Fruit fly (Drosophila melanogaster) whole organism, embryonic: ENCODE results near the gene rut.

Experiments used
- CG10565 ChIP-seq: fragments of 200-800 bp; sonication (Bioruptor generic); optimal IDR thresholded peaks from 3 replicates; lab custom pipeline; 2016; ENCODE audit warnings: missing biosample characterization, mild to moderate bottlenecking, missing genetic modification characterization
- CG12299 ChIP-seq: fragments of 200-800 bp; sonication (Bioruptor generic); optimal IDR thresholded peaks from 2 replicates; lab custom pipeline; 2018; ENCODE audit warnings: missing biosample characterization, mild to moderate bottlenecking, missing genetic modification characterization
- CG12744 ChIP-seq: fragments of 200-800 bp; sonication (Bioruptor generic); optimal IDR thresholded peaks from 2 replicates; lab custom pipeline; 2016; ENCODE audit warnings: missing biosample characterization, missing genetic modification characterization
- CG13424 ChIP-seq: fragments of 200-800 bp; sonication (Bioruptor generic); optimal IDR thresholded peaks from 2 replicates; lab custom pipeline; 2019; ENCODE audit warnings: missing biosample characterization, mild to moderate bottlenecking, missing genetic modification characterization, moderate library complexity
- CG15269 ChIP-seq: fragments of 200-800 bp; sonication (Bioruptor generic); optimal IDR thresholded peaks from 2 replicates; lab custom pipeline; 2018; ENCODE audit warnings: missing biosample characterization, mild to moderate bottlenecking, missing genetic modification characterization, moderate library complexity
- CG16815 ChIP-seq: fragments of 200-800 bp; sonication (Bioruptor generic); optimal IDR thresholded peaks from 3 replicates; lab custom pipeline; 2017; ENCODE audit warnings: missing biosample characterization, mild to moderate bottlenecking, missing genetic modification characterization
- CG17359 ChIP-seq: fragments of 200-800 bp; sonication (Bioruptor generic); optimal IDR thresholded peaks from 3 replicates; lab custom pipeline; 2018; ENCODE audit warnings: missing biosample characterization, mild to moderate bottlenecking, missing genetic modification characterization, moderate library complexity
- CG18262 ChIP-seq: fragments of 200-800 bp; optimal IDR thresholded peaks from 3 replicates; lab custom pipeline; 2019; ENCODE audit warnings: missing biosample characterization, mild to moderate bottlenecking, missing genetic modification characterization, moderate library complexity
- CG31224 ChIP-seq: fragments of 200-800 bp; sonication (Bioruptor generic); IDR thresholded peaks from 2 replicates; pipeline ENCODE4 v1.3.6; 2022; ENCODE audit warnings: missing biosample characterization, missing genetic modification characterization
- CG34422 ChIP-seq: fragments of 200-800 bp; sonication (Bioruptor generic); IDR thresholded peaks from 3 replicates; pipeline ENCODE4 v1.3.6; 2022; ENCODE audit warnings: missing biosample characterization, missing genetic modification characterization
- CG4360 ChIP-seq: fragments of 200-800 bp; sonication (Bioruptor generic); IDR thresholded peaks from 2 replicates; pipeline ENCODE4 v1.3.6; 2022; ENCODE audit warnings: missing biosample characterization, missing genetic modification characterization
- CG6689 ChIP-seq: fragments of 200-800 bp; sonication (Bioruptor generic); IDR thresholded peaks from 2 replicates; pipeline ENCODE4 v1.3.6; 2022; ENCODE audit warnings: missing biosample characterization, missing genetic modification characterization
- CG7372 ChIP-seq: fragments of 200-800 bp; sonication (Bioruptor generic); IDR thresholded peaks from 2 replicates; pipeline ENCODE4 v1.3.6; 2022; ENCODE audit warnings: missing biosample characterization, missing genetic modification characterization
- CG7556 ChIP-seq: fragments of 200-800 bp; sonication (Bioruptor generic); optimal IDR thresholded peaks from 2 replicates; lab custom pipeline; 2017; ENCODE audit warnings: missing biosample characterization, mild to moderate bottlenecking, missing genetic modification characterization
- CG8089 ChIP-seq: fragments of 200-800 bp; sonication (Bioruptor generic); optimal IDR thresholded peaks from 3 replicates; lab custom pipeline; 2016; ENCODE audit warnings: missing biosample characterization, missing genetic modification characterization
- CG8924 ChIP-seq: fragments of 200-800 bp; optimal IDR thresholded peaks from 3 replicates; lab custom pipeline; 2019; ENCODE audit warnings: missing biosample characterization, mild to moderate bottlenecking, missing genetic modification characterization, moderate library complexity
- Dbx ChIP-seq: fragments of 200-800 bp; sonication (Bioruptor generic); IDR thresholded peaks from 3 replicates; pipeline ENCODE4 v1.3.6; 2022; ENCODE audit warnings: missing biosample characterization, missing genetic modification characterization
- Doc2 ChIP-seq: fragments of 200-800 bp; sonication (Bioruptor generic); IDR thresholded peaks from 2 replicates; pipeline ENCODE4 v1.3.6; 2022; ENCODE audit warnings: missing biosample characterization, missing genetic modification characterization
- Drgx ChIP-seq: fragments of 200-800 bp; sonication (Bioruptor generic); IDR thresholded peaks from 2 replicates; pipeline ENCODE4 v1.3.6; 2022; ENCODE audit warnings: missing biosample characterization, missing genetic modification characterization
- Eip74EF ChIP-seq, 2 experiments: fragments of 200-800 bp in 1 of 2; fragments of >200 bp in 1 of 2; sonication (Bioruptor generic) in 1 of 2; optimal IDR thresholded peaks; 2 replicates each; lab custom pipeline; 2017 to 2019; ENCODE audit warnings: missing biosample characterization in 2 of 2, missing genetic modification characterization in 2 of 2, mild to moderate bottlenecking in 1 of 2, moderate library complexity in 1 of 2
- Fer3 ChIP-seq: fragments of 200-800 bp; sonication (Bioruptor generic); optimal IDR thresholded peaks from 2 replicates; lab custom pipeline; 2018; ENCODE audit warnings: missing biosample characterization, mild to moderate bottlenecking, missing genetic modification characterization, moderate library complexity
- Mad ChIP-seq: fragments of 200-800 bp; sonication (Bioruptor generic); optimal IDR thresholded peaks from 2 replicates; lab custom pipeline; 2016; ENCODE audit warnings: missing biosample characterization, missing genetic modification characterization
- NC2α ChIP-seq: fragments of 200-800 bp; sonication (Bioruptor generic); optimal IDR thresholded peaks from 2 replicates; lab custom pipeline; 2016; ENCODE audit warnings: missing biosample characterization, missing genetic modification characterization
- Nf-YA ChIP-seq: fragments of 200-800 bp; sonication (Bioruptor generic); IDR thresholded peaks from 2 replicates; pipeline ENCODE4 v1.3.6; 2022; ENCODE audit warnings: missing biosample characterization, missing genetic modification characterization
- Nf-YC ChIP-seq: fragments of 200-800 bp; optimal IDR thresholded peaks from 3 replicates; lab custom pipeline; 2019; ENCODE audit warnings: missing biosample characterization, mild to moderate bottlenecking, missing genetic modification characterization, moderate library complexity
- Six4 ChIP-seq: fragments of 200-800 bp; sonication (Bioruptor generic); optimal IDR thresholded peaks from 2 replicates; lab custom pipeline; 2016; ENCODE audit warnings: missing biosample characterization, missing genetic modification characterization
- Spps ChIP-seq: fragments of 200-800 bp; sonication (Bioruptor generic); optimal IDR thresholded peaks from 2 replicates; lab custom pipeline; 2018; ENCODE audit warnings: missing biosample characterization, mild to moderate bottlenecking, missing genetic modification characterization
- Trl ChIP-seq, 3 experiments: fragments of >200 bp in 2 of 3; fragments of 200-800 bp in 1 of 3; sonication (Bioruptor generic) in 1 of 3; optimal IDR thresholded peaks; 2 replicates in 1 of 3; 3 replicates in 2 of 3; lab custom pipeline; 2016 to 2017; ENCODE audit warnings: missing biosample characterization in 1 of 3, missing genetic modification characterization in 1 of 3
- Usf ChIP-seq: fragments of 200-800 bp; sonication (Bioruptor generic); optimal IDR thresholded peaks from 2 replicates; lab custom pipeline; 2017; ENCODE audit warnings: missing genotype, missing biosample characterization, missing genetic modification characterization
- ato ChIP-seq: fragments of 200-800 bp; sonication (Bioruptor generic); IDR thresholded peaks from 2 replicates; pipeline ENCODE4 v1.3.6; 2022; ENCODE audit warnings: missing biosample characterization, missing genetic modification characterization; ENCODE audit not compliant: partially characterized antibody
- cas ChIP-seq: fragments of 200-800 bp; sonication (Bioruptor generic); IDR thresholded peaks from 2 replicates; pipeline ENCODE4 v1.3.6; 2022; ENCODE audit warnings: missing biosample characterization, missing genetic modification characterization
- cato ChIP-seq: fragments of 200-800 bp; sonication (Bioruptor generic); optimal IDR thresholded peaks from 2 replicates; lab custom pipeline; 2016; ENCODE audit warnings: missing biosample characterization, missing genetic modification characterization, borderline replicate concordance
- crc ChIP-seq: fragments of 200-800 bp; sonication (Bioruptor generic); optimal IDR thresholded peaks from 2 replicates; lab custom pipeline; 2016; ENCODE audit warnings: missing biosample characterization, missing genetic modification characterization
- cwo ChIP-seq: fragments of 200-800 bp; sonication (Bioruptor generic); optimal IDR thresholded peaks from 3 replicates; lab custom pipeline; 2017; ENCODE audit warnings: missing biosample characterization, missing genetic modification characterization, mild to moderate bottlenecking, moderate library complexity, missing genetic modification reagents
- dati ChIP-seq: fragments of 200-800 bp; sonication (Bioruptor generic); IDR thresholded peaks from 2 replicates; pipeline ENCODE4 v1.3.6; 2022; ENCODE audit warnings: missing biosample characterization, missing genetic modification characterization
- dm ChIP-seq: fragments of 200-800 bp; sonication (Bioruptor generic); optimal IDR thresholded peaks from 3 replicates; lab custom pipeline; 2016; ENCODE audit warnings: missing biosample characterization, missing genetic modification characterization
- dpn ChIP-seq, 2 experiments: fragments of 200-800 bp; sonication (Bioruptor generic); optimal IDR thresholded peaks; 3 replicates each; lab custom pipeline; 2016; ENCODE audit warnings: missing biosample characterization in 2 of 2, missing genetic modification characterization in 2 of 2
- ems ChIP-seq: fragments of 200-800 bp; sonication (Bioruptor generic); optimal IDR thresholded peaks from 3 replicates; lab custom pipeline; 2016; ENCODE audit warnings: missing biosample characterization, missing genetic modification characterization
- ewg ChIP-seq: fragments of 200-800 bp; sonication (Bioruptor generic); optimal IDR thresholded peaks from 3 replicates; lab custom pipeline; 2017; ENCODE audit warnings: mild to moderate bottlenecking, missing biosample characterization, missing genetic modification reagents, missing genetic modification characterization
- gce ChIP-seq: fragments of 200-800 bp; sonication (Bioruptor generic); IDR thresholded peaks from 3 replicates; pipeline ENCODE4 v1.3.6; 2022; ENCODE audit warnings: missing biosample characterization, missing genetic modification characterization
- inv ChIP-seq: fragments of 200-800 bp; sonication (Bioruptor generic); IDR thresholded peaks from 2 replicates; pipeline ENCODE4 v1.3.6; 2022; ENCODE audit warnings: missing biosample characterization, missing genetic modification characterization; ENCODE audit not compliant: partially characterized antibody
- peb ChIP-seq: fragments of 200-800 bp; sonication (Bioruptor generic); IDR thresholded peaks from 2 replicates; pipeline ENCODE4 v1.3.6; 2022; ENCODE audit warnings: missing biosample characterization, missing genetic modification characterization
- pfk ChIP-seq: fragments of 200-800 bp; sonication (Bioruptor generic); optimal IDR thresholded peaks from 2 replicates; lab custom pipeline; 2018; ENCODE audit warnings: missing biosample characterization, mild to moderate bottlenecking, missing genetic modification characterization, moderate library complexity
- pita ChIP-seq: fragments of 200-800 bp; sonication (Bioruptor generic); optimal IDR thresholded peaks from 2 replicates; lab custom pipeline; 2017; ENCODE audit warnings: missing biosample characterization, mild to moderate bottlenecking, missing genetic modification characterization
- pros ChIP-seq: fragments of 200-800 bp; sonication (Bioruptor generic); optimal IDR thresholded peaks from 3 replicates; lab custom pipeline; 2019; ENCODE audit warnings: missing biosample characterization, mild to moderate bottlenecking, missing genetic modification characterization, moderate library complexity
- shn ChIP-seq: fragments of 200-800 bp; sonication (Bioruptor generic); optimal IDR thresholded peaks from 3 replicates; lab custom pipeline; 2016; ENCODE audit warnings: missing biosample characterization, missing genetic modification characterization
- tna ChIP-seq: fragments of 200-800 bp; sonication (Bioruptor generic); IDR thresholded peaks from 2 replicates; pipeline ENCODE4 v1.3.6; 2022; ENCODE audit warnings: missing biosample characterization, missing genetic modification characterization; ENCODE audit not compliant: partially characterized antibody
- tx ChIP-seq: fragments of 200-800 bp; sonication (Bioruptor generic); optimal IDR thresholded peaks from 2 replicates; lab custom pipeline; 2016; ENCODE audit warnings: missing biosample characterization, missing genetic modification characterization
- unc-4 ChIP-seq: fragments of 200-800 bp; sonication (Bioruptor generic); IDR thresholded peaks from 2 replicates; pipeline ENCODE4 v1.3.6; 2022; ENCODE audit warnings: missing biosample characterization, missing genetic modification characterization; ENCODE audit not compliant: partially characterized antibody
- vfl ChIP-seq: fragments of 200-800 bp; sonication (Bioruptor generic); optimal IDR thresholded peaks from 2 replicates; lab custom pipeline; 2016; ENCODE audit warnings: missing biosample characterization, missing genetic modification characterization
- zfh2 ChIP-seq: fragments of 200-800 bp; sonication (Bioruptor generic); optimal IDR thresholded peaks from 2 replicates; lab custom pipeline; 2016; ENCODE audit warnings: missing biosample characterization, missing genetic modification characterization

The rut gene

DNA sequence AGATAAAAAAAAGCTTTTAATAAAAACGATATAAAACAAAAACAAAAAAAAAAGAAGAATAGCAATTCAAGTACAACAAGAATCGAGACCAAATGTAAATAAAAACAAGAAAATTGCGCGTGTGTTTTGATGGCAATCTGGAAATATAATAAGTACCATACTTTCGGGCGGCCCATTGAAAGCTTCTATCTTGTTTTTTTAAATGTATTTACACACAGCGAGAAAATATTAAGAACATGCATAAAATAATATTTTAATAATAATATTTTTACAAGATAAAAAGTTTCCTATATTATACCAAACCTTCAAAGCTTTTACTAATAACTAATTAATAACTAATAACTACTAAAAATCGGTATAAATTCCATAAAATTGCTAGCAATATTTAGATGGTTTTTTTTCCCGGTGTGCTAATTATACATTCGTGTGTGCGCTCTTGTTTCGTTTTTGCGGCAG lies 14.6 kb upstream of the rut start (continued):
- TF ChIP-seq unc-4 (GFP tag; lab: Robert Waterston, UW) (no peak), Nf-YC (tag; lab: Kevin White, UChicago) (no peak), CG17359 (tag; lab: Kevin White, UChicago) (peak; percentile 41), shn (GFP tag; lab: Kevin White, UChicago) (no peak), Eip74EF (GFP tag; optimal IDR thresholded peaks at IDR 0.05; lab: Kevin White, UChicago) (peak in 1 of 2 experiments; percentile 30), Six4 (no peak), CG4360 (GFP tag; lab: Robert Waterston, UW) (no peak), zfh2 (no peak), Trl (optimal IDR thresholded peaks at IDR 0.05; lab: Kevin White, UChicago) (no peak), Trl (GFP tag; optimal IDR thresholded peaks at IDR 0.05; lab: Kevin White, UChicago) (no peak), ems (GFP tag; lab: Kevin White, UChicago) (no peak), CG18262 (tag; lab: Kevin White, UChicago) (peak; percentile 56), crc (GFP tag; lab: Kevin White, UChicago) (no peak), Nf-YA (no peak), dpn (GFP tag; optimal IDR thresholded peaks at IDR 0.05; lab: Kevin White, UChicago) (peak in 1 of 2 experiments; percentile 36), pros (GFP tag; lab: Kevin White, UChicago) (no peak), Mad (no peak), ewg (GFP tag; lab: Kevin White, UChicago) (no peak), CG12744 (GFP tag; lab: Kevin White, UChicago) (no peak), dati (GFP tag; lab: Robert Waterston, UW) (no peak), pita (GFP tag; lab: Kevin White, UChicago) (no peak), cas (GFP tag; lab: Robert Waterston, UW) (no peak), Dbx (GFP tag; lab: Robert Waterston, UW) (peak; percentile 41; the same call in 1 of the 3 replicates), CG15269 (peak; percentile 72), pfk (no peak), CG8089 (GFP tag; lab: Kevin White, UChicago) (no peak), CG34422 (GFP tag; lab: Robert Waterston, UW) (no peak), CG12299 (no peak), tx (no peak), peb (GFP tag; lab: Robert Waterston, UW) (no peak), CG10565 (GFP tag; lab: Kevin White, UChicago) (no peak), tna (GFP tag; lab: Robert Waterston, UW) (no peak), CG13424 (tag; lab: Kevin White, UChicago) (peak; percentile 46), cwo (GFP tag; lab: Kevin White, UChicago) (peak; percentile 26), vfl (GFP tag; lab: Kevin White, UChicago) (no peak), Usf (GFP tag; lab: Kevin White, UChicago) (no peak), gce (no peak), ato (GFP tag; lab: Robert Waterston, UW) (no peak), CG8924 (tag; lab: Kevin White, UChicago) (peak; percentile 35), Fer3 (tag; lab: Kevin White, UChicago) (peak; percentile 60), Drgx (GFP tag; lab: Robert Waterston, UW) (peak; percentile 28; the same call in 1 of the 2 replicates), NC2α (GFP tag; lab: Kevin White, UChicago) (no peak), cato (GFP tag; lab: Kevin White, UChicago) (no peak), CG7372 (GFP tag; lab: Robert Waterston, UW) (no peak), inv (no peak), CG7556 (GFP tag; lab: Kevin White, UChicago) (peak; percentile 56), dm (GFP tag; lab: Kevin White, UChicago) (no peak), Doc2 (GFP tag; lab: Robert Waterston, UW) (no peak), CG16815 (no peak), Spps (tag; lab: Kevin White, UChicago) (no peak), CG6689 (GFP tag; lab: Robert Waterston, UW) (peak; percentile 46), CG31224 (no peak)
